Worm (Caenorhabditis elegans) whole organism, young adult: ENCODE measurements around the gene erl-1.

ENCODE experiments used
- B0019.2 ChIP-seq: fragments of 200-800 bp; sonication (Bioruptor generic); conservative IDR thresholded peaks from 2 replicates; pipeline ENCODE4 v1.3.6; 2022; ENCODE audit warnings: missing genetic modification reagents, missing genetic modification characterization, missing compliant biosample characterization
- B0035.1 ChIP-seq: sonication (generic microtip); optimal IDR thresholded peaks from 2 replicates; lab custom pipeline; 2016; ENCODE audit warnings: missing genetic modification characterization, mild to moderate bottlenecking, missing compliant biosample characterization, missing genotype, missing genetic modification reagents
- D2030.7 ChIP-seq: fragments of 200-800 bp; sonication (Bioruptor generic); IDR thresholded peaks from 2 replicates; pipeline ENCODE4 v1.3.6; 2022; ENCODE audit warnings: missing genetic modification reagents, missing genetic modification characterization, missing compliant biosample characterization
- F22D6.2 ChIP-seq: sonication (generic microtip); optimal IDR thresholded peaks from 2 replicates; lab custom pipeline; 2016; ENCODE audit warnings: mild to moderate bottlenecking, missing genetic modification characterization, missing compliant biosample characterization
- F23B12.7 ChIP-seq: sonication (generic microtip); optimal IDR thresholded peaks from 2 replicates; lab custom pipeline; 2017; ENCODE audit warnings: missing genetic modification characterization, mild to moderate bottlenecking, missing compliant biosample characterization, antibody characterized with exemption, moderate library complexity; ENCODE audit not compliant: insufficient read depth
- F39B2.1 ChIP-seq: fragments of 200-800 bp; sonication (Bioruptor generic); IDR thresholded peaks from 2 replicates; pipeline ENCODE4 v1.3.6; 2022; ENCODE audit warnings: missing genetic modification reagents, missing genetic modification characterization, missing compliant biosample characterization
- K11D2.4 ChIP-seq: fragments of 200-800 bp; sonication (Bioruptor generic); IDR thresholded peaks from 2 replicates; pipeline ENCODE4 v1.3.6; 2022; ENCODE audit warnings: missing genetic modification reagents, missing genetic modification characterization, missing compliant biosample characterization
- Y79H2A.3 ChIP-seq: fragments of 200-800 bp; sonication (Bioruptor generic); conservative IDR thresholded peaks from 2 replicates; pipeline ENCODE4 v1.3.6; 2022; ENCODE audit warnings: missing genetic modification reagents, missing genetic modification characterization, missing compliant biosample characterization
- attf-5 ChIP-seq: fragments of 200-800 bp; sonication (Bioruptor generic); optimal IDR thresholded peaks from 2 replicates; lab custom pipeline; 2018; ENCODE audit warnings: mild to moderate bottlenecking, missing genetic modification characterization, missing compliant biosample characterization
- bed-1 ChIP-seq: fragments of 200-800 bp; sonication (Bioruptor generic); IDR thresholded peaks from 2 replicates; pipeline ENCODE4 v1.3.6; 2022; ENCODE audit warnings: missing genetic modification reagents, missing genetic modification characterization, missing compliant biosample characterization
- ccch-3 ChIP-seq: fragments of 200-800 bp; sonication (Bioruptor generic); optimal IDR thresholded peaks from 2 replicates; lab custom pipeline; 2018; ENCODE audit warnings: mild to moderate bottlenecking, missing genetic modification characterization, missing compliant biosample characterization
- cebp-1 ChIP-seq, 2 experiments: fragments of 200-800 bp in 1 of 2; sonication (Bioruptor generic) in 1 of 2; sonication (generic microtip) in 1 of 2; IDR thresholded peaks in 1 of 2; optimal IDR thresholded peaks in 1 of 2; 2 replicates each; pipeline versions ENCODE4 v1.3.6 to Lab custom; 2017 to 2022; ENCODE audit warnings: missing compliant biosample characterization in 2 of 2, missing genetic modification characterization in 2 of 2, mild to moderate bottlenecking in 1 of 2, missing genetic modification reagents in 1 of 2, moderate library complexity in 1 of 2
- ceh-91 ChIP-seq: fragments of 200-800 bp; sonication (Bioruptor generic); IDR thresholded peaks from 2 replicates; pipeline ENCODE4 v1.3.6; 2022; ENCODE audit warnings: missing genetic modification reagents, missing genetic modification characterization, missing compliant biosample characterization
- dox-1 ChIP-seq: fragments of 200-800 bp; sonication (Bioruptor generic); IDR thresholded peaks from 2 replicates; pipeline ENCODE4 v1.3.6; 2022; ENCODE audit warnings: missing genetic modification reagents, missing genetic modification characterization, missing compliant biosample characterization
- egl-44 ChIP-seq: fragments of 200-800 bp; sonication (Bioruptor generic); IDR thresholded peaks from 2 replicates; pipeline ENCODE4 v1.3.6; 2022; ENCODE audit warnings: missing genetic modification reagents, missing genetic modification characterization, missing compliant biosample characterization
- hmg-1.2 ChIP-seq: fragments of 200-800 bp; sonication (Bioruptor generic); IDR thresholded peaks from 2 replicates; pipeline ENCODE4 v1.3.6; 2022; ENCODE audit warnings: missing genetic modification reagents, missing genetic modification characterization, missing compliant biosample characterization
- hmg-20 ChIP-seq: fragments of 200-800 bp; sonication (Bioruptor generic); IDR thresholded peaks from 2 replicates; pipeline ENCODE4 v1.3.6; 2022; ENCODE audit warnings: missing genetic modification reagents, missing genetic modification characterization, missing compliant biosample characterization
- lin-35 ChIP-seq, 3 experiments: fragments of 150-350 bp in 2 of 3; sonication (generic microtip) in 1 of 3; optimal IDR thresholded peaks; 2 replicates each; lab custom pipeline; 2014 to 2018; ENCODE audit warnings: missing biosample characterization in 3 of 3, missing genetic modification characterization in 3 of 3, missing genetic modification reagents in 3 of 3
- lin-54 ChIP-seq: fragments of 200-800 bp; sonication (Bioruptor generic); optimal IDR thresholded peaks from 2 replicates; lab custom pipeline; 2018; ENCODE audit warnings: mild to moderate bottlenecking, missing genetic modification characterization, missing compliant biosample characterization
- lsl-1 ChIP-seq: fragments of 200-800 bp; sonication (Bioruptor generic); optimal IDR thresholded peaks from 2 replicates; lab custom pipeline; 2018; ENCODE audit warnings: mild to moderate bottlenecking, missing genetic modification characterization, moderate library complexity, missing compliant biosample characterization
- madf-3 ChIP-seq: fragments of 200-800 bp; sonication (Bioruptor generic); IDR thresholded peaks from 2 replicates; pipeline ENCODE4 v1.3.6; 2022; ENCODE audit warnings: missing genetic modification reagents, missing genetic modification characterization, missing compliant biosample characterization
- madf-6 ChIP-seq: fragments of 200-800 bp; sonication (Bioruptor generic); IDR thresholded peaks from 2 replicates; pipeline ENCODE4 v1.3.6; 2022; ENCODE audit warnings: missing genetic modification reagents, missing genetic modification characterization, missing compliant biosample characterization
- mes-4 ChIP-seq: sonication (generic microtip); optimal IDR thresholded peaks from 2 replicates; lab custom pipeline; 2016; ENCODE audit warnings: missing genotype, missing genetic modification characterization, missing compliant biosample characterization
- mxl-1 ChIP-seq: sonication (generic microtip); optimal IDR thresholded peaks from 2 replicates; lab custom pipeline; 2016; ENCODE audit warnings: missing genetic modification characterization, missing compliant biosample characterization
- nfya-1 ChIP-seq: sonication (generic microtip); optimal IDR thresholded peaks from 2 replicates; lab custom pipeline; 2017; ENCODE audit warnings: antibody characterized with exemption, missing compliant biosample characterization, missing genetic modification characterization, borderline replicate concordance; ENCODE audit not compliant: insufficient read depth
- nfya-2 ChIP-seq: fragments of 200-800 bp; sonication (Bioruptor generic); IDR thresholded peaks from 2 replicates; pipeline ENCODE4 v1.3.6; 2022; ENCODE audit warnings: missing genetic modification reagents, missing genetic modification characterization, missing compliant biosample characterization
- nhr-80 ChIP-seq: sonication (generic microtip); optimal IDR thresholded peaks from 2 replicates; lab custom pipeline; 2016; ENCODE audit warnings: missing genetic modification characterization, missing compliant biosample characterization
- pbrm-1 ChIP-seq: fragments of 200-800 bp; sonication (Bioruptor generic); IDR thresholded peaks from 2 replicates; pipeline ENCODE4 v1.3.6; 2022; ENCODE audit warnings: missing genetic modification reagents, missing genetic modification characterization, missing compliant biosample characterization
- pha-4 ChIP-seq: fragments of 150-350 bp; sonication (generic microtip); optimal IDR thresholded peaks from 2 replicates; lab custom pipeline; 2014; ENCODE audit warnings: missing biosample characterization, missing genetic modification reagents, missing genetic modification characterization
- sea-2 ChIP-seq: fragments of 200-800 bp; sonication (Bioruptor generic); IDR thresholded peaks from 2 replicates; pipeline ENCODE4 v1.3.6; 2022; ENCODE audit warnings: missing genetic modification characterization, missing compliant biosample characterization
- snpc-4 ChIP-seq, 5 experiments: fragments of 150-350 bp in 1 of 5; sonication (generic microtip) in 4 of 5; optimal IDR thresholded peaks; 2 replicates each; lab custom pipeline; 2014 to 2018; ENCODE audit warnings: missing genetic modification characterization in 5 of 5, missing biosample characterization in 3 of 5, antibody characterized with exemption in 2 of 5, mild to moderate bottlenecking in 2 of 5, missing compliant biosample characterization in 2 of 5, missing genotype in 2 of 5, moderate library complexity in 2 of 5, missing genetic modification reagents in 1 of 5
- ztf-25 ChIP-seq: fragments of 200-800 bp; sonication (Bioruptor generic); IDR thresholded peaks from 2 replicates; pipeline ENCODE4 v1.3.6; 2022; ENCODE audit warnings: missing genetic modification reagents, missing genetic modification characterization, missing compliant biosample characterization
- ztf-28 ChIP-seq: fragments of 200-800 bp; sonication (Bioruptor generic); IDR thresholded peaks from 2 replicates; pipeline ENCODE4 v1.3.6; 2022; ENCODE audit warnings: missing genetic modification reagents, missing genetic modification characterization, missing compliant biosample characterization
- ztf-3 ChIP-seq: fragments of 200-800 bp; sonication (Bioruptor generic); optimal IDR thresholded peaks from 2 replicates; lab custom pipeline; 2018; ENCODE audit warnings: mild to moderate bottlenecking, missing genetic modification characterization, missing compliant biosample characterization
- ztf-6 ChIP-seq: fragments of 200-800 bp; sonication (Bioruptor generic); IDR thresholded peaks from 2 replicates; pipeline ENCODE4 v1.3.6; 2022; ENCODE audit warnings: missing genetic modification reagents, missing genetic modification characterization, missing compliant biosample characterization

Gene erl-1

ce11 chrIV:12311597-12311996 lies 23.9 kb downstream of the erl-1 start, which contains the start of gene oac-58:
TSS of gene oac-58 (minus strand) at chrIV:12311697.
- no peak for TF ChIP-seq mxl-1 (tag; lab: Kevin White, UChicago)
- TF ChIP-seq ccch-3 (GFP tag; lab: Kevin White, UChicago): no peak
- TF ChIP-seq nfya-1 (tag; lab: Kevin White, UChicago): no peak
- TF ChIP-seq, all 124 proteins: peak for 0

- TF ChIP-seq F39B2.1 (GFP tag; lab: Robert Waterston, UW): 0 out of 2 replicates have a peak, but pooled peaks have one; percentile 10
Observed at ce11 chrIV:12326932-12327331, 39.2 kb downstream of the erl-1 start, which contains the start of gene F19B6.3. TSS of gene F19B6.3 (plus strand) at chrIV:12327232.

- no peak for TF ChIP-seq ztf-28 (GFP tag; lab: Robert Waterston, UW)
- TF ChIP-seq pha-4 (tag; lab: Kevin White, UChicago): no peak
- TF ChIP-seq lsl-1 (GFP tag; lab: Kevin White, UChicago): peak; percentile 7
- peak; percentile 3 for TF ChIP-seq attf-5 (GFP tag; lab: Kevin White, UChicago)
- TF ChIP-seq F23B12.7 (tag; lab: Kevin White, UChicago): peak; percentile 20
- no peak for TF ChIP-seq cebp-1 (GFP tag; IDR thresholded peaks at IDR 0.05; lab: Robert Waterston, UW)
- TF ChIP-seq cebp-1 (tag; optimal IDR thresholded peaks at IDR 0.05; lab: Kevin White, UChicago): peak; percentile 24
- TF ChIP-seq snpc-4 (GFP tag; optimal IDR thresholded peaks at IDR 0.05; lab: Kevin White, UChicago): no peak
- peak in 1 of 4 experiments; percentile 30 for TF ChIP-seq snpc-4 (tag; optimal IDR thresholded peaks at IDR 0.05; lab: Kevin White, UChicago)
- peak; percentile 2 for TF ChIP-seq lin-54 (GFP tag; lab: Kevin White, UChicago)
- 0 out of 2 replicates have a peak, but pooled peaks have one; percentile 19 for TF ChIP-seq Y79H2A.3 (GFP tag; lab: Robert Waterston, UW)
Observed at ce11 chrIV:12330840-12331359, 43.2 kb downstream of the erl-1 start, which contains the start of gene ufd-1. TSS of gene ufd-1 (minus strand) at chrIV:12330890.

ce11 chrIV:12334142-12334541 lies 46.4 kb downstream of the erl-1 start:
- peak; percentile 73 for TF ChIP-seq nhr-80 (tag; lab: Kevin White, UChicago)
- TF ChIP-seq bed-1 (GFP tag; lab: Robert Waterston, UW): no peak
- TF ChIP-seq hmg-1.2 (GFP tag; lab: Robert Waterston, UW): 0 out of 2 replicates have a peak, but pooled peaks have one; percentile 4
- TF ChIP-seq egl-44: no peak
- TF ChIP-seq ceh-91 (GFP tag; lab: Robert Waterston, UW): no peak
- no peak for TF ChIP-seq F22D6.2 (tag; lab: Kevin White, UChicago)
- TF ChIP-seq ztf-25 (GFP tag; lab: Robert Waterston, UW): no peak
- no peak for TF ChIP-seq nfya-2 (GFP tag; lab: Robert Waterston, UW)
- TF ChIP-seq ztf-6: no peak
- no peak for TF ChIP-seq ztf-3
- TF ChIP-seq lin-35 (GFP tag; optimal IDR thresholded peaks at IDR 0.05; lab: Kevin White, UChicago): no peak
- no peak for TF ChIP-seq B0019.2 (GFP tag; lab: Robert Waterston, UW)
- TF ChIP-seq K11D2.4: no peak
- TF ChIP-seq dox-1: peak; percentile 29; the same call in 1 of the 2 replicates
- no peak for TF ChIP-seq D2030.7
- no peak for TF ChIP-seq hmg-20
- TF ChIP-seq mes-4 (tag; lab: Kevin White, UChicago): no peak
- TF ChIP-seq snpc-4 (GFP tag; optimal IDR thresholded peaks at IDR 0.05; lab: Kevin White, UChicago): no peak
- TF ChIP-seq snpc-4 (tag; optimal IDR thresholded peaks at IDR 0.05; lab: Kevin White, UChicago): no peak
- no peak for TF ChIP-seq sea-2 (GFP tag; lab: Robert Waterston, UW)
- 0 out of 2 replicates have a peak, but pooled peaks have one; percentile 1 for TF ChIP-seq madf-6 (GFP tag; lab: Robert Waterston, UW)
- no peak for TF ChIP-seq B0035.1 (tag; lab: Kevin White, UChicago)
- no peak for TF ChIP-seq pbrm-1
- no peak for TF ChIP-seq madf-3 (GFP tag; lab: Robert Waterston, UW)
